Fruit fly (Drosophila melanogaster) S2 (cell line): ENCODE data around the gene dind.

Experiments
- CG8478 ChIP-seq: fragments of >200 bp; optimal IDR thresholded peaks from 2 replicates; lab custom pipeline; 2018
- CTCF ChIP-seq, 2 experiments: fragments of >200 bp; optimal IDR thresholded peaks; 2 replicates each; lab custom pipeline; 2018

DNA sequence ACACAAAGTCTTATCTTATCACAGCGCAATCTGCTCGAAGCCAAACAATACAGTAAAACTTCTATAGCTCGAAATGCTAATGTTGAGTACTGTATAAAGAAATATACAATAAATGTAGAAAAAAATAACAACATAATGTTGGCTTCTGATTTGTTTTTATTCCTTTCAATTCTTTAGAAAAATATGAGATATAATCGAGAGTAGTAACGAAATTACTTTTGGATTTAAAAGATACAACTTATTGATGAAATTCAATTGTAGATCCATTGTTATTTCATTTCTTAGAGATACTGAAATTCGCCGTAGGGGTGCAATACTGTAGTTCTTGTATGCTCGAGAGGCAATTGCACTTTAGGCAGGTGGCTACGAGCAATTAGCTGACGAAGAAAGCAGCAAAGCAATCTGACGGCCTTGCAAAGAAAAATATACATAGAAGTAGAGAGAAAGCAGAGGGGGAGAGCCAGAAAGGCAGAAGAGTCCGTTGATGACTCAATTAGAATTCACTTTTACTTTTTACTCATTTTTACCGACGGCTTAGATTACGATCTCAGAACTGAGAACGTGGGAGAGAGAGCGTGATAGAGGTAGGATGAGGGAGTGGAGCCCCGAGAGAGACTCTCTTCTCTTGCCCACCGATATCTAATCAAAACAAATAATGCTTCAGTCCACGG, 6.8 kb downstream of the dind start:
- TF ChIP-seq CTCF (optimal IDR thresholded peaks at IDR 0.05; lab: Kevin White, UChicago) (no peak), CG8478 (no peak)
